Worm (Caenorhabditis elegans): ENCODE results near the gene F10C2.3.
"Not testable (repeated sequence)": the region's sequence is repeated elsewhere in the genome, so short reads cannot be mapped to it uniquely, and the experiment has no call there.

F10C2.3 gene

DNA sequence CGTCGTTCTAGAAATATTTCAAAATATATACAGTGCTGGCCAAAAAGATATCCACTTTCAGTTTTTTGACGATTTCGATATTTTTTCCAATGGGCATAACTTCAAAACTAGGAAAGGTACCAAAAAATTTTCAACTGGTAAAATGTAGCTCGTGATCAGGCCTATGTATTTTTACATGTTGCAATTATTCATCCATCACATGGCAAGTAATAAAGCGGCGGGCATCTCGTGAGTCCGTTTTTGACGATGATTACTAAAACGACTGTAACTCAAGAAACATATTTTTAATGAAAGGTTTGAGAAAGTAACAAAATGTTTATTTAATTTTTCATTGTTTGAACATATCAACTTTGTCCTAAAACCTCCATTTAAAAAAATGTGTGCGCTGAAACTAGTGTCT is at the start of gene F10C2.3:
Gene F10C2.3 (plus strand): TSS at position 301 of the 400 bp plus-strand sequence.
- TF ChIP-seq madf-6 (GFP tag; IDR thresholded peaks at IDR 0.05); snpc-4 (GFP tag; optimal IDR thresholded peaks at IDR 0.05); snpc-4 (tag; optimal IDR thresholded peaks at IDR 0.05); lin-35 (GFP tag; optimal IDR thresholded peaks at IDR 0.05): not testable (repeated sequence)

DNA sequence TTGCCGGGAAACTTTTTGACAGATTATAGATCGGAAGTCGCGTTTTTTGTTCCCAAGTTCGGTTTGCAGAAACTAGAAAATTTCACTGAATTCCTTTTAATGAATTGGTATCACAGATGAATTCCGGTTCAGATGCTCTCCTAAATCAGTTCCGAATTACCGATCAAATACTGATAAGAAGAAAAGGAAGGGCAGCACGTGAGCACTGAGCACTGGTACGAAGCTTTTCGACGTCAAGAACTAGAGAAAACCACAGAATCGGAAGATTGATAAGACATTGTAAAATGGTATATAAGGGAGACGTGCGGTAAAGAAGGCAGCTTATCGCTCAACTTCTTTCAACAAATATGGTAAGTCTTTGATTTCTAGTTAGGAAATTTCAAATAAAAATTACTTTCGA is 44.9 kb upstream of the F10C2.3 start, which contains the start of gene cpr-1:
Gene cpr-1 (plus strand): TSS at position 319 of the 400 bp plus-strand sequence.
- TF ChIP-seq Y95B8A.8 (GFP tag; IDR thresholded peaks at IDR 0.05) (no peak), ets-4 (GFP tag; optimal IDR thresholded peaks at IDR 0.05) (peak; percentile 87), ztf-22 (GFP tag; optimal IDR thresholded peaks at IDR 0.05) (peak; percentile 59), sptf-2 (GFP tag; optimal IDR thresholded peaks at IDR 0.05) (no peak), snpc-4 (GFP tag; optimal IDR thresholded peaks at IDR 0.05) (no peak), snpc-4 (tag; optimal IDR thresholded peaks at IDR 0.05) (peak in 1 of 4 experiments; percentile 25), nhr-80 (tag; optimal IDR thresholded peaks at IDR 0.05) (peak; percentile 93)

DNA sequence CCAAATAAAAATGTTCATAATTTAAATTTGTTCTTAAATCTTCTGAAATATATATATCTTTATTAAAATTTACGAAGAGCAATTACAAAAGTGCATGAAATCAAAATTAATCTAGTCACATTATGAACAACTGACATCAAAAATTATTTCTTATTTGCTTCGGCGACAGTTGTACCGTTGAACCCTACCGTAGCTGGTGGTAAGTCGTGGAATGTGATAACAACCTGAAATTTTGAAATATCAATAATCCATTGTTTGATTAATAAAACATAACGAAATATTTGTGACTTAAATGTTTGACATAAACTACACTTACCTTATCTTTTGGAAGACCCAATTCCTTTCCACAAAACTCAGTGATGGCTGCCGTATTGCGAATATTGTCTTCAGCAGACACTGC is 43.4 kb upstream of the F10C2.3 start:
- TF ChIP-seq cebp-1 (GFP tag; IDR thresholded peaks at IDR 0.05), result no peak
- peak; percentile 52 for TF ChIP-seq cebp-1 (tag; optimal IDR thresholded peaks at IDR 0.05)
- no peak for TF ChIP-seq nhr-90 (tag; optimal IDR thresholded peaks at IDR 0.05)
- TF ChIP-seq mcd-1 (GFP tag; IDR thresholded peaks at IDR 0.05), result no peak
- TF ChIP-seq madf-10 (tag; optimal IDR thresholded peaks at IDR 0.05), result peak; percentile 19
- TF ChIP-seq hmg-1.2 (GFP tag; IDR thresholded peaks at IDR 0.05), result 0 out of 2 replicates have a peak, but pooled peaks have one; percentile 9
- peak; percentile 7 for TF ChIP-seq ZK185.1 (tag; optimal IDR thresholded peaks at IDR 0.05; ENCODE audit: poor library complexity, severe bottlenecking)
- peak; percentile 66 for TF ChIP-seq nhr-80 (tag; optimal IDR thresholded peaks at IDR 0.05)
- TF ChIP-seq lin-40 (tag; optimal IDR thresholded peaks at IDR 0.05), result no peak
- TF ChIP-seq snpc-4 (GFP tag; optimal IDR thresholded peaks at IDR 0.05), result no peak
- peak in 1 of 4 experiments; percentile 9 for TF ChIP-seq snpc-4 (tag; optimal IDR thresholded peaks at IDR 0.05)
- TF ChIP-seq lsy-27 (tag; optimal IDR thresholded peaks at IDR 0.05; ENCODE audit: borderline replicate concordance, insufficient read depth), result no peak
- no peak for TF ChIP-seq him-1 (tag; optimal IDR thresholded peaks at IDR 0.05)
- no peak for TF ChIP-seq F57A8.1 (GFP tag; optimal IDR thresholded peaks at IDR 0.05)
- TF ChIP-seq ets-4 (GFP tag; optimal IDR thresholded peaks at IDR 0.05), result no peak
- no peak for TF ChIP-seq atf-7 (tag; optimal IDR thresholded peaks at IDR 0.05)
- TF ChIP-seq nhr-27 (tag; optimal IDR thresholded peaks at IDR 0.05), result no peak
- TF ChIP-seq Y53G8AR.9 (GFP tag; conservative IDR thresholded peaks at IDR 0.05), result no peak
- no peak for TF ChIP-seq Y56A3A.18 (GFP tag; IDR thresholded peaks at IDR 0.05)
- no peak for TF ChIP-seq T26A5.8 (tag; optimal IDR thresholded peaks at IDR 0.05)
- TF ChIP-seq tlf-1 (GFP tag; optimal IDR thresholded peaks at IDR 0.05), result no peak
- no peak for TF ChIP-seq ceh-40 (GFP tag; IDR thresholded peaks at IDR 0.05)
- peak; percentile 5 for TF ChIP-seq tbp1 (GFP tag; optimal IDR thresholded peaks at IDR 0.05)
- TF ChIP-seq F23B12.7 (tag; optimal IDR thresholded peaks at IDR 0.05; ENCODE audit: insufficient read depth), result no peak

DNA sequence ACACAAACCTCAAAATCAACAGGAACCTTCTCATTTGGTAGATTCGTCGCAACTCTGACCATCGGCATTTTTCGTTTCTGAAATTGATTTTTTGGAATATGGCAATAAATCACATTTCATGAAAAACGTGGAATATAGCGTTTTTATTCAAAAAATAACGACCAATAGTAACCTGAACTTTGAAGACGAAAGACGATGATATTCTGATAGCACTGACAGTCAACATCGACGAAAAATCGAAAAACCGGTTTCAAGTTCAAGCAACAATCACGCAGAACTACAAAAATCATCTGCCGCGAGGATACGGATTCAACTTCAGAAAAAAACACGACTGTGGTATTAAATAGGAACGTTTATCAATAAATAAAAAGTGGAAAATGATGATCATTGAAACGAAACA is 41.9 kb upstream of the F10C2.3 start, which contains the start of gene mif-2:
Gene mif-2 (minus strand): TSS at position 281 of the 400 bp plus-strand sequence.
- TF ChIP-seq dpff-1 (tag; optimal IDR thresholded peaks at IDR 0.05) (no peak), nhr-120 (GFP tag; IDR thresholded peaks at IDR 0.05) (no peak), F49E8.2 (tag; optimal IDR thresholded peaks at IDR 0.05; ENCODE audit: insufficient read depth) (peak; percentile 19), snpc-4 (GFP tag; optimal IDR thresholded peaks at IDR 0.05) (no peak), snpc-4 (tag; optimal IDR thresholded peaks at IDR 0.05) (peak in 1 of 4 experiments; percentile 61), him-1 (tag; optimal IDR thresholded peaks at IDR 0.05) (peak; percentile 14), hrde-1 (tag; optimal IDR thresholded peaks at IDR 0.05; ENCODE audit: borderline replicate concordance) (no peak), ztf-28 (GFP tag; IDR thresholded peaks at IDR 0.05) (no peak), nfya-2 (GFP tag; IDR thresholded peaks at IDR 0.05) (no peak), madf-6 (GFP tag; IDR thresholded peaks at IDR 0.05) (0 out of 2 replicates have a peak, but pooled peaks have one; percentile 5), F22D6.2 (tag; optimal IDR thresholded peaks at IDR 0.05) (no peak), lin-40 (tag; optimal IDR thresholded peaks at IDR 0.05) (no peak), snpc-1.3 (tag; optimal IDR thresholded peaks at IDR 0.05; ENCODE audit: insufficient read depth) (peak; percentile 5), snpc-3.4 (tag; optimal IDR thresholded peaks at IDR 0.05) (peak; percentile 43), Y79H2A.3 (GFP tag; conservative IDR thresholded peaks at IDR 0.05) (no peak)

Measured in whole organism, young adult.